Worm (Caenorhabditis elegans): Measurements from ENCODE around the gene grsp-1.

Gene grsp-1

DNA sequence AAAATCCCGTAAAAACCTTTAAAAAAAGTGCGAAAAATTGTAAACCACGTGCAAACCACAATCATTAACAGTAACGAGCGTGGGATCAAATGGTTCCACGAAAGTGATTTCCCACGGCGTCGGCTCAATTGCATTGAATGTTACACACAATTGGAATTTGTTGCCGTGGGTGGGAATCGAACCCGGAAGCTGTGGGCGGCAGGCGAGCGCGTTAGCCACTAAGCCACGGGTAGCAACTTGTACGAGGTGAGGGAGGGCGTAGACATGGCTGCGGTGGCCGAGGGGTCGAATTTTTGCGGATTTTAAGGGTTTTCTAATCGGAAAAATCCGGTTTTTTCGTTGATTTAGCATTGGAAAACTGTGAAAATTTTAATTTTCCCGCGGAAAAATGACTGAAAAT lies 33.7 kb downstream of the grsp-1 start (continued):
- peak; percentile 92 for TF ChIP-seq lin-26 (GFP tag; IDR thresholded peaks at IDR 0.05)
- TF ChIP-seq hrde-1 (tag; optimal IDR thresholded peaks at IDR 0.05; ENCODE audit: borderline replicate concordance), result peak; percentile 95
- TF ChIP-seq ama-1 (optimal IDR thresholded peaks at IDR 0.05), result no peak
- TF ChIP-seq ama-1 (GFP tag; optimal IDR thresholded peaks at IDR 0.05), result peak; percentile 79 to 89
- TF ChIP-seq sea-2 (GFP tag; IDR thresholded peaks at IDR 0.05), result peak; percentile 73
- peak; percentile 88; the same call in 1 of the 2 replicates for TF ChIP-seq bed-1 (GFP tag; IDR thresholded peaks at IDR 0.05)
- peak; percentile 51; the same call in 1 of the 2 replicates for TF ChIP-seq aptf-2 (GFP tag; conservative IDR thresholded peaks at IDR 0.05)
- peak; percentile 94 for TF ChIP-seq Y53G8AR.9 (GFP tag; conservative IDR thresholded peaks at IDR 0.05)
- 0 out of 2 replicates have a peak, but pooled peaks have one; percentile 69 for TF ChIP-seq ztf-6 (GFP tag; IDR thresholded peaks at IDR 0.05)
- peak; percentile 91 for TF ChIP-seq ceh-27 (GFP tag; optimal IDR thresholded peaks at IDR 0.05)
- TF ChIP-seq lin-35 (GFP tag; optimal IDR thresholded peaks at IDR 0.05), result peak in 1 of 3 experiments; percentile 74
- 0 out of 2 replicates have a peak, but pooled peaks have one; percentile 38 for TF ChIP-seq F39B2.1 (GFP tag; IDR thresholded peaks at IDR 0.05)
- TF ChIP-seq F52B5.7 (tag; optimal IDR thresholded peaks at IDR 0.05), result peak; percentile 94
- TF ChIP-seq ztf-3 (GFP tag; optimal IDR thresholded peaks at IDR 0.05), result peak; percentile 49
- peak; percentile 70 for TF ChIP-seq somi-1 (GFP tag; optimal IDR thresholded peaks at IDR 0.05)
- TF ChIP-seq ceh-100 (GFP tag; IDR thresholded peaks at IDR 0.05), result peak; percentile 57; the same call in 1 of the 2 replicates
- TF ChIP-seq ceh-91 (GFP tag; IDR thresholded peaks at IDR 0.05), result peak; percentile 65; the same call in 1 of the 2 replicates
- TF ChIP-seq dpl-1 (GFP tag; optimal IDR thresholded peaks at IDR 0.05), result peak; percentile 55
- TF ChIP-seq snpc-1.1 (tag; optimal IDR thresholded peaks at IDR 0.05; ENCODE audit: insufficient read depth), result peak; percentile 67
- 0 out of 2 replicates have a peak, but pooled peaks have one; percentile 9 for TF ChIP-seq Y53F4B.3 (GFP tag; IDR thresholded peaks at IDR 0.05)
- no peak; the same call in 1 of the 2 replicates for TF ChIP-seq B0019.2 (GFP tag; conservative IDR thresholded peaks at IDR 0.05)
- peak; percentile 92 for TF ChIP-seq egl-44 (GFP tag; IDR thresholded peaks at IDR 0.05)
- TF ChIP-seq F49E8.2 (tag; optimal IDR thresholded peaks at IDR 0.05; ENCODE audit: insufficient read depth), result peak; percentile 94
- no peak for TF ChIP-seq sptf-2 (GFP tag; optimal IDR thresholded peaks at IDR 0.05)
- no peak for TF ChIP-seq tlf-1 (GFP tag; optimal IDR thresholded peaks at IDR 0.05)
- no peak for TF ChIP-seq nfya-1 (tag; optimal IDR thresholded peaks at IDR 0.05; ENCODE audit: borderline replicate concordance, insufficient read depth)
- TF ChIP-seq mxl-1 (tag; optimal IDR thresholded peaks at IDR 0.05), result peak; percentile 86
- TF ChIP-seq bed-2 (GFP tag; IDR thresholded peaks at IDR 0.05), result 0 out of 2 replicates have a peak, but pooled peaks have one; percentile 63
- peak; percentile 89 for TF ChIP-seq lag-1 (GFP tag; IDR thresholded peaks at IDR 0.05)
- TF ChIP-seq zim-3 (tag; optimal IDR thresholded peaks at IDR 0.05), result peak; percentile 86
- TF ChIP-seq madf-6 (GFP tag; IDR thresholded peaks at IDR 0.05), result peak; percentile 85
- peak; percentile 93 for TF ChIP-seq B0336.3 (GFP tag; IDR thresholded peaks at IDR 0.05)
- TF ChIP-seq ztf-26 (tag; optimal IDR thresholded peaks at IDR 0.05), result peak; percentile 91
- peak; percentile 92 for TF ChIP-seq ets-4 (GFP tag; optimal IDR thresholded peaks at IDR 0.05)
- peak; percentile 59; the same call in 1 of the 2 replicates for TF ChIP-seq cebp-1 (GFP tag; IDR thresholded peaks at IDR 0.05)
- peak; percentile 84 for TF ChIP-seq cebp-1 (tag; optimal IDR thresholded peaks at IDR 0.05)
- TF ChIP-seq sdz-38 (tag; optimal IDR thresholded peaks at IDR 0.05), result peak; percentile 50
- peak; percentile 96 for TF ChIP-seq nfyb-1 (GFP tag; IDR thresholded peaks at IDR 0.05)
- peak; percentile 83 for TF ChIP-seq nfya-2 (GFP tag; IDR thresholded peaks at IDR 0.05)
- TF ChIP-seq F22D6.2 (tag; optimal IDR thresholded peaks at IDR 0.05), result peak; percentile 78
- TF ChIP-seq T26A5.8 (tag; optimal IDR thresholded peaks at IDR 0.05), result peak; percentile 96
- TF ChIP-seq egl-18 (GFP tag; IDR thresholded peaks at IDR 0.05), result 0 out of 2 replicates have a peak, but pooled peaks have one; percentile 58
- 0 out of 2 replicates have a peak, but pooled peaks have one; percentile 43 for TF ChIP-seq lir-1 (GFP tag; conservative IDR thresholded peaks at IDR 0.05)
- peak; percentile 88 for TF ChIP-seq F10E7.11 (tag; optimal IDR thresholded peaks at IDR 0.05)
- no peak; the same call in 1 of the 2 replicates for TF ChIP-seq madf-3 (GFP tag; IDR thresholded peaks at IDR 0.05)
- peak; percentile 24 for TF ChIP-seq xnd-1 (tag; optimal IDR thresholded peaks at IDR 0.05)
- peak; percentile 93 for TF ChIP-seq chd-7 (tag; optimal IDR thresholded peaks at IDR 0.05)
- peak; percentile 75 for TF ChIP-seq fkh-3 (tag; optimal IDR thresholded peaks at IDR 0.05)
